Fruit fly (Drosophila melanogaster): ENCODE results near the gene Tsp39D.

- TF ChIP-seq CG34367 (tag; optimal IDR thresholded peaks at IDR 0.05) (no peak), CG32121 (GFP tag; IDR thresholded peaks at IDR 0.05) (no peak), EcR (GFP tag; optimal IDR thresholded peaks at IDR 0.05) (no peak)
Measured at dm6 chr2L:21331502-21331901, 12.9 kb upstream of the Tsp39D start, which contains the start of gene dimm.
